Worm (Caenorhabditis elegans) whole organism, L1 larva: Measurements from ENCODE around the gene glb-20.

Source experiments
- C04F5.9 ChIP-seq: sonication (generic microtip); optimal IDR thresholded peaks from 2 replicates; lab custom pipeline; 2016; ENCODE audit warnings: missing genetic modification characterization, missing compliant biosample characterization
- C16A3.4 ChIP-seq: fragments of 150-350 bp; optimal IDR thresholded peaks from 2 replicates; lab custom pipeline; 2014; ENCODE audit warnings: missing biosample characterization, missing genetic modification characterization
- C34B4.2 ChIP-seq: sonication (generic microtip); optimal IDR thresholded peaks from 2 replicates; lab custom pipeline; 2017; ENCODE audit warnings: mild to moderate bottlenecking, missing genetic modification characterization, missing compliant biosample characterization
- Y116A8C.19 ChIP-seq: sonication (generic microtip); optimal IDR thresholded peaks from 2 replicates; lab custom pipeline; 2016; ENCODE audit warnings: missing compliant biosample characterization, missing genetic modification characterization, borderline replicate concordance
- aha-1 ChIP-seq: fragments of 150-350 bp; optimal IDR thresholded peaks from 2 replicates; lab custom pipeline; 2014; ENCODE audit warnings: missing biosample characterization, missing genetic modification characterization
- aly-2 ChIP-seq: fragments of 150-350 bp; optimal IDR thresholded peaks from 2 replicates; lab custom pipeline; 2014; ENCODE audit warnings: missing biosample characterization, missing genetic modification characterization
- blmp-1 ChIP-seq: fragments of 150-350 bp; optimal IDR thresholded peaks from 2 replicates; lab custom pipeline; 2014; ENCODE audit warnings: missing biosample characterization, missing genetic modification characterization
- ceh-8 ChIP-seq: fragments of 200-800 bp; sonication (Bioruptor generic); optimal IDR thresholded peaks from 2 replicates; lab custom pipeline; 2018; ENCODE audit warnings: mild to moderate bottlenecking, missing genetic modification characterization, moderate library complexity, missing compliant biosample characterization
- ceh-82 ChIP-seq, 3 experiments: fragments of 150-350 bp in 1 of 3; sonication (generic microtip) in 2 of 3; optimal IDR thresholded peaks; 2 replicates each; lab custom pipeline; 2014 to 2017; ENCODE audit warnings: missing biosample characterization in 3 of 3, missing genetic modification characterization in 3 of 3
- dsc-1 ChIP-seq: sonication (generic microtip); optimal IDR thresholded peaks from 2 replicates; lab custom pipeline; 2016; ENCODE audit warnings: mild to moderate bottlenecking, missing genetic modification characterization, missing compliant biosample characterization
- efl-1 ChIP-seq, 4 experiments: fragments of 150-350 bp; optimal IDR thresholded peaks in 3 of 4; peaks in 1 of 4; 1 replicate in 1 of 4; 2 replicates in 3 of 4; lab custom pipeline; 2014; ENCODE audit warnings: missing biosample characterization in 2 of 4, missing genetic modification characterization in 2 of 4, missing genetic modification reagents in 2 of 4
- efl-3 ChIP-seq: fragments of 200-800 bp; sonication (Bioruptor generic); optimal IDR thresholded peaks from 2 replicates; lab custom pipeline; 2018; ENCODE audit warnings: mild to moderate bottlenecking, missing genetic modification characterization, missing compliant biosample characterization
- egl-27 ChIP-seq, 2 experiments: fragments of 150-350 bp in 1 of 2; sonication (generic microtip); optimal IDR thresholded peaks; 3 replicates each; lab custom pipeline; 2017 to 2018; ENCODE audit warnings: missing biosample characterization in 2 of 2, missing genetic modification characterization in 2 of 2, missing genetic modification reagents in 2 of 2
- elt-2 ChIP-seq: sonication (generic microtip); optimal IDR thresholded peaks from 2 replicates; lab custom pipeline; 2016; ENCODE audit warnings: missing genetic modification characterization, mild to moderate bottlenecking, inconsistent platforms, missing compliant biosample characterization, missing genetic modification reagents
- elt-3 ChIP-seq, 6 experiments: fragments of 150-350 bp in 1 of 6; sonication (generic microtip); optimal IDR thresholded peaks; 2 replicates each; lab custom pipeline; 2017 to 2018; ENCODE audit warnings: missing biosample characterization in 6 of 6, missing genetic modification characterization in 6 of 6, inconsistent platforms in 1 of 6
- fkh-10 ChIP-seq: sonication (generic microtip); optimal IDR thresholded peaks from 2 replicates; lab custom pipeline; 2017; ENCODE audit warnings: missing biosample characterization, missing genetic modification reagents, missing genetic modification characterization
- fkh-8 ChIP-seq: sonication (generic microtip); optimal IDR thresholded peaks from 2 replicates; lab custom pipeline; 2016; ENCODE audit warnings: mild to moderate bottlenecking, missing genetic modification characterization, missing compliant biosample characterization
- fos-1 ChIP-seq: fragments of 150-350 bp; optimal IDR thresholded peaks from 2 replicates; lab custom pipeline; 2014; ENCODE audit warnings: missing biosample characterization, missing genetic modification characterization
- hlh-4 ChIP-seq: sonication (generic microtip); optimal IDR thresholded peaks from 2 replicates; lab custom pipeline; 2016; ENCODE audit warnings: mild to moderate bottlenecking, missing genetic modification characterization, missing compliant biosample characterization
- isw-1 ChIP-seq: fragments of 200-800 bp; sonication (Bioruptor generic); IDR thresholded peaks from 2 replicates; pipeline ENCODE4 v1.3.6; 2022; ENCODE audit warnings: missing genetic modification characterization, missing compliant biosample characterization
- jun-1 ChIP-seq: fragments of 150-350 bp; optimal IDR thresholded peaks from 2 replicates; lab custom pipeline; 2014; ENCODE audit warnings: missing biosample characterization, missing genetic modification reagents, missing genetic modification characterization
- lin-13 ChIP-seq: fragments of 150-350 bp; optimal IDR thresholded peaks from 2 replicates; lab custom pipeline; 2014; ENCODE audit warnings: missing biosample characterization, missing genetic modification reagents, missing genetic modification characterization
- lin-14 ChIP-seq: fragments of 200-800 bp; sonication (Bioruptor generic); optimal IDR thresholded peaks from 2 replicates; lab custom pipeline; 2018; ENCODE audit warnings: mild to moderate bottlenecking, missing genetic modification characterization, moderate library complexity, missing compliant biosample characterization
- lin-15B ChIP-seq: fragments of 150-350 bp; sonication (generic microtip); optimal IDR thresholded peaks from 3 replicates; lab custom pipeline; 2014; ENCODE audit warnings: missing biosample characterization, missing genetic modification characterization
- lin-35 ChIP-seq, 2 experiments: fragments of 150-350 bp; optimal IDR thresholded peaks; 2 replicates each; lab custom pipeline; 2014; ENCODE audit warnings: missing biosample characterization in 2 of 2, missing genetic modification characterization in 2 of 2, missing genetic modification reagents in 2 of 2
- lir-3 ChIP-seq: sonication (generic microtip); optimal IDR thresholded peaks from 2 replicates; lab custom pipeline; 2016; ENCODE audit warnings: mild to moderate bottlenecking, missing genetic modification characterization, moderate library complexity, missing compliant biosample characterization; ENCODE audit not compliant: poor library complexity
- lsy-2 ChIP-seq, 2 experiments: fragments of 150-350 bp; optimal IDR thresholded peaks; 2 replicates each; lab custom pipeline; 2014; ENCODE audit warnings: missing biosample characterization in 2 of 2, missing genetic modification characterization in 2 of 2
- mab-9 ChIP-seq: fragments of 200-800 bp; sonication (Bioruptor generic); IDR thresholded peaks from 2 replicates; pipeline ENCODE4 v1.3.6; 2022; ENCODE audit warnings: missing genetic modification reagents, missing genetic modification characterization, missing compliant biosample characterization
- mdl-1 ChIP-seq, 2 experiments: fragments of 150-350 bp; optimal IDR thresholded peaks; 2 replicates each; lab custom pipeline; 2014 to 2017; ENCODE audit warnings: missing biosample characterization in 2 of 2, missing genetic modification characterization in 2 of 2, inconsistent platforms in 1 of 2
- mef-2 ChIP-seq: fragments of 150-350 bp; optimal IDR thresholded peaks from 2 replicates; lab custom pipeline; 2014; ENCODE audit warnings: missing biosample characterization, missing genetic modification characterization
- mep-1 ChIP-seq: fragments of 150-350 bp; optimal IDR thresholded peaks from 2 replicates; lab custom pipeline; 2014; ENCODE audit warnings: missing biosample characterization, missing genetic modification characterization
- nhr-12 ChIP-seq: sonication (generic microtip); optimal IDR thresholded peaks from 2 replicates; lab custom pipeline; 2017; ENCODE audit warnings: missing biosample characterization, missing genetic modification characterization
- nhr-19 ChIP-seq: fragments of 200-800 bp; sonication (Bioruptor generic); conservative IDR thresholded peaks from 2 replicates; pipeline ENCODE4 v1.3.6; 2022; ENCODE audit warnings: missing genetic modification characterization, missing compliant biosample characterization
- nhr-20 ChIP-seq: sonication (generic microtip); optimal IDR thresholded peaks from 2 replicates; lab custom pipeline; 2016; ENCODE audit warnings: mild to moderate bottlenecking, missing genetic modification characterization, missing compliant biosample characterization
- nhr-237 ChIP-seq: fragments of 150-350 bp; optimal IDR thresholded peaks from 2 replicates; lab custom pipeline; 2014; ENCODE audit warnings: missing biosample characterization, missing genetic modification characterization
- nhr-28 ChIP-seq: fragments of 150-350 bp; optimal IDR thresholded peaks from 2 replicates; lab custom pipeline; 2014; ENCODE audit warnings: missing biosample characterization, missing genetic modification characterization
- nhr-47 ChIP-seq: sonication (generic microtip); optimal IDR thresholded peaks from 2 replicates; lab custom pipeline; 2016; ENCODE audit warnings: mild to moderate bottlenecking, missing genetic modification characterization, moderate library complexity, missing compliant biosample characterization
- nhr-71 ChIP-seq: sonication (generic microtip); optimal IDR thresholded peaks from 2 replicates; lab custom pipeline; 2016; ENCODE audit warnings: mild to moderate bottlenecking, missing genetic modification characterization, moderate library complexity, missing compliant biosample characterization
- nhr-77 ChIP-seq: fragments of 150-350 bp; optimal IDR thresholded peaks from 2 replicates; lab custom pipeline; 2014; ENCODE audit warnings: missing biosample characterization, missing genetic modification characterization
- nhr-90 ChIP-seq: sonication (generic microtip); optimal IDR thresholded peaks from 2 replicates; lab custom pipeline; 2016; ENCODE audit warnings: mild to moderate bottlenecking, missing genetic modification characterization, missing compliant biosample characterization; ENCODE audit not compliant: poor library complexity
- pax-3 ChIP-seq: fragments of 200-800 bp; sonication (Bioruptor generic); optimal IDR thresholded peaks from 2 replicates; lab custom pipeline; 2018; ENCODE audit warnings: mild to moderate bottlenecking, missing genetic modification characterization, moderate library complexity, missing compliant biosample characterization
- rnt-1 ChIP-seq: sonication (generic microtip); optimal IDR thresholded peaks from 2 replicates; lab custom pipeline; 2016; ENCODE audit warnings: mild to moderate bottlenecking, missing genetic modification characterization, moderate library complexity, missing compliant biosample characterization
- snu-23 ChIP-seq: sonication (generic microtip); optimal IDR thresholded peaks from 2 replicates; lab custom pipeline; 2016; ENCODE audit warnings: missing genetic modification characterization, missing compliant biosample characterization
- sox-4 ChIP-seq: sonication (generic microtip); optimal IDR thresholded peaks from 2 replicates; lab custom pipeline; 2016; ENCODE audit warnings: missing genetic modification characterization, missing compliant biosample characterization
- tbx-2 ChIP-seq: sonication (generic microtip); optimal IDR thresholded peaks from 2 replicates; lab custom pipeline; 2016; ENCODE audit warnings: missing genetic modification characterization, missing compliant biosample characterization
- tlp-1 ChIP-seq: fragments of 150-350 bp; optimal IDR thresholded peaks from 2 replicates; lab custom pipeline; 2014; ENCODE audit warnings: missing biosample characterization, missing genetic modification characterization
- unc-130 ChIP-seq: fragments of 150-350 bp; optimal IDR thresholded peaks from 2 replicates; lab custom pipeline; 2017; ENCODE audit warnings: missing biosample characterization, missing genetic modification characterization, inconsistent platforms
- unc-62 ChIP-seq: fragments of 150-350 bp; optimal IDR thresholded peaks from 2 replicates; lab custom pipeline; 2014; ENCODE audit warnings: missing biosample characterization, missing genetic modification reagents, missing genetic modification characterization
- unc-86 ChIP-seq: sonication (generic microtip); optimal IDR thresholded peaks from 2 replicates; lab custom pipeline; 2016; ENCODE audit warnings: missing genetic modification characterization, missing compliant biosample characterization
- ztf-11 ChIP-seq, 2 experiments: sonication (generic microtip); optimal IDR thresholded peaks; 2 replicates each; lab custom pipeline; 2016 to 2017; ENCODE audit warnings: missing genetic modification characterization in 2 of 2, missing biosample characterization in 1 of 2, missing compliant biosample characterization in 1 of 2

The glb-20 gene

ce11 chrX:13596003-13596767, 40.2 kb upstream of the glb-20 start, which contains the start of gene F54B11.5:
TSS of gene F54B11.5 (minus strand) at chrX:13596068.
- TF ChIP-seq aha-1 (tag; lab: Kevin White, UChicago): no peak
- peak; percentile 36 to 50 for TF ChIP-seq efl-1 (optimal IDR thresholded peaks at IDR 0.05; lab: Kevin White, UChicago)
- peak in 1 of 2 experiments; percentile 34 for TF ChIP-seq efl-1 (GFP tag; optimal IDR thresholded peaks at IDR 0.05 in 1 of 2; lab: Kevin White, UChicago)
- TF ChIP-seq isw-1 (GFP tag; lab: Robert Waterston, UW): peak; percentile 15; the same call in 1 of the 2 replicates
- TF ChIP-seq mab-9 (GFP tag; lab: Robert Waterston, UW): no peak
- no peak for TF ChIP-seq aly-2 (tag; lab: Kevin White, UChicago)
- peak; percentile 43 for TF ChIP-seq rnt-1 (tag; lab: Kevin White, UChicago)
- peak; percentile 2 for TF ChIP-seq sox-4 (tag; lab: Kevin White, UChicago)
- TF ChIP-seq lin-35 (GFP tag; optimal IDR thresholded peaks at IDR 0.05; lab: Kevin White, UChicago): peak; percentile 53 to 73
- TF ChIP-seq nhr-12 (tag; lab: Kevin White, UChicago): no peak
- TF ChIP-seq pax-3 (tag; lab: Kevin White, UChicago): no peak
- peak; percentile 61 for TF ChIP-seq nhr-47 (tag; lab: Kevin White, UChicago)
- no peak for TF ChIP-seq nhr-90 (tag; lab: Kevin White, UChicago)
- peak; percentile 76 for TF ChIP-seq nhr-71 (tag; lab: Kevin White, UChicago)
- TF ChIP-seq C34B4.2 (tag; lab: Kevin White, UChicago): no peak
- TF ChIP-seq dsc-1 (tag; lab: Kevin White, UChicago): peak; percentile 63
- TF ChIP-seq C04F5.9: no peak
- TF ChIP-seq tlp-1 (tag; lab: Kevin White, UChicago): no peak
- no peak for TF ChIP-seq lir-3 (tag; lab: Kevin White, UChicago)
- peak in 1 of 2 experiments; percentile 76 for TF ChIP-seq mdl-1 (tag; optimal IDR thresholded peaks at IDR 0.05; lab: Kevin White, UChicago)
- TF ChIP-seq nhr-28 (tag; lab: Kevin White, UChicago): no peak
- no peak for TF ChIP-seq unc-62
- peak; percentile 84 for TF ChIP-seq mep-1 (tag; lab: Kevin White, UChicago)
- no peak for TF ChIP-seq efl-3
- TF ChIP-seq fos-1 (tag; lab: Kevin White, UChicago): peak; percentile 18
- TF ChIP-seq blmp-1 (tag; lab: Kevin White, UChicago): peak; percentile 42
- no peak for TF ChIP-seq egl-27 (tag; optimal IDR thresholded peaks at IDR 0.05; lab: Kevin White, UChicago)
- TF ChIP-seq mef-2 (tag; lab: Kevin White, UChicago): no peak
- TF ChIP-seq lin-15B (tag; lab: Kevin White, UChicago): peak; percentile 3
- peak in 1 of 6 experiments; percentile 10 for TF ChIP-seq elt-3 (tag; optimal IDR thresholded peaks at IDR 0.05; lab: Kevin White, UChicago)
- TF ChIP-seq unc-86 (tag; lab: Kevin White, UChicago): peak; percentile 11
- TF ChIP-seq hlh-4: no peak
- TF ChIP-seq Y116A8C.19 (tag; lab: Kevin White, UChicago): no peak
- no peak for TF ChIP-seq nhr-237
- TF ChIP-seq tbx-2 (tag; lab: Kevin White, UChicago): peak; percentile 46
- TF ChIP-seq lin-14 (GFP tag; lab: Kevin White, UChicago): peak; percentile 74
- peak; percentile 70 for TF ChIP-seq snu-23 (GFP tag; lab: Kevin White, UChicago)
- TF ChIP-seq lin-13 (GFP tag; lab: Kevin White, UChicago): no peak
- 0 out of 2 replicates have a peak, but pooled peaks have one; percentile 24 for TF ChIP-seq nhr-19 (GFP tag; lab: Robert Waterston, UW)
- TF ChIP-seq ceh-8 (GFP tag; lab: Kevin White, UChicago): peak; percentile 58
- peak; percentile 15 for TF ChIP-seq unc-130 (tag; lab: Kevin White, UChicago)
- no peak for TF ChIP-seq ztf-11 (tag; optimal IDR thresholded peaks at IDR 0.05; lab: Kevin White, UChicago)
- TF ChIP-seq ceh-82 (tag; optimal IDR thresholded peaks at IDR 0.05; lab: Kevin White, UChicago): peak in 2 of 3 experiments; percentile 17 to 52
- peak; percentile 75 for TF ChIP-seq fkh-8 (tag; lab: Kevin White, UChicago)
- TF ChIP-seq fkh-10 (GFP tag; lab: Kevin White, UChicago): no peak
- TF ChIP-seq elt-2 (tag; lab: Kevin White, UChicago): peak; percentile 30
- peak; percentile 1 for TF ChIP-seq jun-1 (tag; lab: Kevin White, UChicago)
- peak; percentile 50 for TF ChIP-seq C16A3.4 (tag; lab: Kevin White, UChicago)
- peak; percentile 47 for TF ChIP-seq nhr-20 (tag; lab: Kevin White, UChicago)
- peak; percentile 35 to 66 for TF ChIP-seq lsy-2 (tag; optimal IDR thresholded peaks at IDR 0.05; lab: Kevin White, UChicago)
- TF ChIP-seq nhr-77 (tag; lab: Kevin White, UChicago): no peak
